Worm (Caenorhabditis elegans) whole organism, L3 larva: ENCODE data around the gene T14G12.6.

ENCODE experiments used
- R02D3.7 ChIP-seq: fragments of 150-350 bp; optimal IDR thresholded peaks from 2 replicates; lab custom pipeline; 2014; ENCODE audit warnings: missing biosample characterization, missing genetic modification characterization
- ZK546.5 ChIP-seq: sonication (generic microtip); optimal IDR thresholded peaks from 2 replicates; lab custom pipeline; 2017; ENCODE audit warnings: missing biosample characterization, missing genetic modification characterization
- aly-2 ChIP-seq: fragments of 150-350 bp; optimal IDR thresholded peaks from 2 replicates; lab custom pipeline; 2014; ENCODE audit warnings: missing biosample characterization, missing genetic modification characterization
- ama-1 ChIP-seq: fragments of 150-350 bp; optimal IDR thresholded peaks from 2 replicates; lab custom pipeline; 2018
- ceh-16 ChIP-seq: sonication (generic microtip); optimal IDR thresholded peaks from 2 replicates; lab custom pipeline; 2017; ENCODE audit warnings: missing biosample characterization, missing genetic modification characterization
- ceh-28 ChIP-seq: fragments of 150-350 bp; optimal IDR thresholded peaks from 2 replicates; lab custom pipeline; 2014; ENCODE audit warnings: missing biosample characterization, missing genetic modification reagents, missing genetic modification characterization
- ceh-82 ChIP-seq: fragments of 150-350 bp; optimal IDR thresholded peaks from 2 replicates; lab custom pipeline; 2014; ENCODE audit warnings: missing biosample characterization, missing genetic modification characterization
- ceh-9 ChIP-seq: sonication (generic microtip); optimal IDR thresholded peaks from 2 replicates; lab custom pipeline; 2018; ENCODE audit warnings: missing biosample characterization, missing genetic modification characterization
- egl-5 ChIP-seq: fragments of 150-350 bp; optimal IDR thresholded peaks from 2 replicates; lab custom pipeline; 2017; ENCODE audit warnings: missing biosample characterization, missing genetic modification reagents, missing genetic modification characterization, inconsistent platforms
- elt-1 ChIP-seq: fragments of 150-350 bp; optimal IDR thresholded peaks from 2 replicates; lab custom pipeline; 2014; ENCODE audit warnings: missing biosample characterization, missing genetic modification characterization
- elt-3 ChIP-seq, 3 experiments: fragments of 150-350 bp in 1 of 3; sonication (generic microtip) in 2 of 3; optimal IDR thresholded peaks; 2 replicates in 2 of 3; 4 replicates in 1 of 3; lab custom pipeline; 2014 to 2017; ENCODE audit warnings: missing biosample characterization in 3 of 3, missing genetic modification characterization in 3 of 3
- fkh-10 ChIP-seq: sonication (generic microtip); optimal IDR thresholded peaks from 2 replicates; lab custom pipeline; 2017; ENCODE audit warnings: missing biosample characterization, missing genetic modification reagents, missing genetic modification characterization
- fkh-2 ChIP-seq: fragments of 150-350 bp; optimal IDR thresholded peaks from 2 replicates; lab custom pipeline; 2014; ENCODE audit warnings: missing biosample characterization, missing genetic modification reagents, missing genetic modification characterization
- fos-1 ChIP-seq: fragments of 150-350 bp; optimal IDR thresholded peaks from 2 replicates; lab custom pipeline; 2014; ENCODE audit warnings: missing biosample characterization, missing genetic modification characterization
- hmg-11 ChIP-seq: sonication (generic microtip); optimal IDR thresholded peaks from 2 replicates; lab custom pipeline; 2016; ENCODE audit warnings: missing genetic modification characterization, missing compliant biosample characterization
- jun-1 ChIP-seq: fragments of 150-350 bp; optimal IDR thresholded peaks from 2 replicates; lab custom pipeline; 2014; ENCODE audit warnings: missing biosample characterization, missing genetic modification reagents, missing genetic modification characterization
- lin-39 ChIP-seq: fragments of 150-350 bp; optimal IDR thresholded peaks from 2 replicates; lab custom pipeline; 2018; ENCODE audit warnings: missing biosample characterization, missing genetic modification reagents, missing genetic modification characterization
- lsy-12 ChIP-seq: sonication (generic microtip); optimal IDR thresholded peaks from 2 replicates; lab custom pipeline; 2016; ENCODE audit warnings: mild to moderate bottlenecking, missing genetic modification characterization, missing compliant biosample characterization
- mml-1 ChIP-seq: fragments of 150-350 bp; sonication (generic microtip); optimal IDR thresholded peaks from 3 replicates; lab custom pipeline; 2014; ENCODE audit warnings: missing biosample characterization, missing genetic modification characterization
- nfya-1 ChIP-seq: sonication (generic microtip); optimal IDR thresholded peaks from 2 replicates; lab custom pipeline; 2017; ENCODE audit warnings: missing genetic modification characterization, mild to moderate bottlenecking, missing compliant biosample characterization, antibody characterized with exemption, moderate library complexity; ENCODE audit not compliant: insufficient read depth
- nhr-11 ChIP-seq: fragments of 150-350 bp; optimal IDR thresholded peaks from 2 replicates; lab custom pipeline; 2014; ENCODE audit warnings: missing biosample characterization, missing genetic modification characterization
- nhr-237 ChIP-seq: fragments of 150-350 bp; optimal IDR thresholded peaks from 2 replicates; lab custom pipeline; 2014; ENCODE audit warnings: missing biosample characterization, missing genetic modification characterization
- nhr-76 ChIP-seq: fragments of 150-350 bp; sonication (generic microtip); optimal IDR thresholded peaks from 5 replicates; lab custom pipeline; 2014; ENCODE audit warnings: missing biosample characterization, missing genetic modification characterization
- pqm-1 ChIP-seq: fragments of 150-350 bp; optimal IDR thresholded peaks from 2 replicates; lab custom pipeline; 2017; ENCODE audit warnings: missing biosample characterization, missing genetic modification characterization, inconsistent platforms
- skn-1 ChIP-seq: fragments of 150-350 bp; optimal IDR thresholded peaks from 2 replicates; lab custom pipeline; 2014; ENCODE audit warnings: missing biosample characterization, missing genetic modification characterization
- unc-39 ChIP-seq: sonication (generic microtip); optimal IDR thresholded peaks from 4 replicates; lab custom pipeline; 2017; ENCODE audit warnings: missing biosample characterization, missing genetic modification characterization
- zag-1 ChIP-seq: fragments of 150-350 bp; optimal IDR thresholded peaks from 2 replicates; lab custom pipeline; 2014; ENCODE audit warnings: missing biosample characterization, missing genetic modification characterization

Gene T14G12.6

DNA sequence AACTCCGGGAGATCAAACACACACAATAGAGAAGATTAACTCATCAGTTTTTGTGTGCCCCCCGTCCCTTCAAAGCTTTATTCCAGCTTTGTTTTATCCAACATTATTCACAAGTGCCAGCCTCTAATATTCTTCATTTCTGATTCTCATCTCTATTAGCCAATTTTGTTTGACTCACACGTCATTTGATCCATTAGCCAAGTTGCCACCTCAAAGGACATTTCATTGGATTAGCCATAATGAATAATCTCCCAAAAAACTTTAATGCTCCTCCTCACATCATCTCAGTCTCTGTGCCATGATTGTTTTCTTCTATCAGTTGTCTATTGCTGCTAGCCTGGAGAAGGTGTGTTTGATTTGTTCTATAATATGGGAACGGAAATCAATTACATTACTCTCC is 33.8 kb downstream of the T14G12.6 start:
- no peak for TF ChIP-seq nhr-237 (tag; lab: Kevin White, UChicago)
- no peak for TF ChIP-seq ceh-28 (tag; lab: Kevin White, UChicago)
- TF ChIP-seq ceh-82 (tag; lab: Kevin White, UChicago), result no peak
- TF ChIP-seq ZK546.5 (tag; lab: Kevin White, UChicago), result no peak
- no peak for TF ChIP-seq ceh-9 (tag; lab: Kevin White, UChicago)
- no peak for TF ChIP-seq zag-1 (tag; lab: Kevin White, UChicago)
- no peak for TF ChIP-seq R02D3.7
- no peak for TF ChIP-seq jun-1 (tag; lab: Kevin White, UChicago)
- TF ChIP-seq fos-1 (tag; lab: Kevin White, UChicago), result no peak

DNA sequence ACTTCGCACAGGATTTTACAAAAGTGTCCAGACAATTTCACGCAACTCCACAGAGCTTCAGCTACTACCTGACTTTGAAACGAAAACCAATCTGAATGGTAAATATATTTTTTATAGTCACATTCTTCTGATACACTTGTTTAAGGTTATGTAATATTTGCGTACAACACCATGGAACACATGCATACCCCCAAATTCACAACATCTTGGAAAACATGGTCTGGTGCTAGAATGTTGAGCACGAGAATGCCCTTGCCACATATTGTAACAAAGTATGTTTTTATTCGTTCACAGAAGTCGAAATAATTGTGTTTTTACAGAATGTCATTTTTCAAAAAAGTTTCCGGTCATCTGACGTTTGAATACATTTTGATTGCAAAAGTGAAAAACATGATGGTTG is 43.4 kb downstream of the T14G12.6 start:
- TF ChIP-seq lsy-12 (tag; lab: Kevin White, UChicago), result no peak
- no peak for TF ChIP-seq ceh-16
- no peak for TF ChIP-seq skn-1
- TF ChIP-seq ZK546.5 (tag; lab: Kevin White, UChicago), result no peak
- TF ChIP-seq mml-1 (tag; lab: Kevin White, UChicago), result no peak
- TF ChIP-seq aly-2, result no peak
- TF ChIP-seq pqm-1, result no peak
- no peak for TF ChIP-seq ama-1 (lab: Kevin White, UChicago)
- no peak for TF ChIP-seq fkh-2 (tag; lab: Kevin White, UChicago)
- no peak for TF ChIP-seq fos-1 (tag; lab: Kevin White, UChicago)
- no peak for TF ChIP-seq egl-5
- no peak for TF ChIP-seq ceh-9 (tag; lab: Kevin White, UChicago)
- TF ChIP-seq nhr-76 (tag; lab: Kevin White, UChicago), result no peak
- no peak for TF ChIP-seq ceh-82 (tag; lab: Kevin White, UChicago)
- no peak for TF ChIP-seq hmg-11 (tag; lab: Kevin White, UChicago)

DNA sequence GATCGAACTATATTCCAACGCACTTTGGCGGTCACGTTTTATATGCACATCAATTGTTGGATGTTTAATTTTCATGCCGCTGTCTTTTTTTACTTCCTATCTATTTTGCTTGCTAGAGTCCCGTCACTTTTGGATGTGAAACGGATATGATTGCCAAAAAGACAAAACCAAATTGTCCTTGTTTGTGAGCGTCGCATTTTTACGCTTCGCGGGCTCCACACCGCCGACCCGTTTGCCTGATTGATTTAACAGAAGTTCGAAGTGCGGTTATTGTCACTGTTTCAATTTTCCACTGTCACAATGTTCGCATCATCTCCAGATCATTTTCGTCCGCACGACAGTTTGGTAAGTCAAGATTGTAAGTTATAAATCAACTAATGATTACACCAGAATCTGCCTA is 44.4 kb downstream of the T14G12.6 start, which contains the start of gene C01C4.2:
TSS of gene C01C4.2 (plus strand) at position 301 of the 400 bp plus-strand sequence.
- TF ChIP-seq ceh-82 (tag; lab: Kevin White, UChicago) (no peak), fos-1 (tag; lab: Kevin White, UChicago) (no peak), unc-39 (no peak), aly-2 (no peak), lin-39 (tag; lab: Kevin White, UChicago) (no peak), ceh-9 (tag; lab: Kevin White, UChicago) (no peak), elt-3 (tag; optimal IDR thresholded peaks at IDR 0.05; lab: Kevin White, UChicago) (no peak)

DNA sequence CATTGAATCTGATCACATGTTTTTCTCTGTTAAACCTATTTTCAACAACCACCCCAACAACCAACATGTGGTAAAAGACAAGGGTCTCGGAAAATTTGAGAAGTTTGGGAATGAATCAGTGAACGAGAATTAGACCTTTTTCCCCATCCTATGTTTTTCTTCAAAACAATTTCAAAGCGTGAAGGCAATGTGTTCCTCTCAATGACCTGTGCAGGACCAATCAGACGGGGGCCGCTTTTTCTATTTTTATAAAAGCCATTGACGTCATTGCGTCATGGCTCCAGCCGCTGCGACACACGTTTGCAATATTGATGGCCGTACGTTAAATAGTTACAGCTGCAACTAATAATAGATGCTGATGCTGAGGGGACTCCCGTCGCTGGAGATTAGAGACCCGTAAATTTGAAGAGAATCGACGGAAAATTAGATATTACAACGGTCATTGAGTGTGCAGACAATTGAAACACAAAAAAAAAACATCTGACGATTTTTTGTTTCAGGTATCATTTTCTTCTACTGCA is 47.6 kb downstream of the T14G12.6 start:
- TF ChIP-seq lin-39 (tag; lab: Kevin White, UChicago) (peak; percentile 52), nfya-1 (tag; lab: Kevin White, UChicago) (peak; percentile 26), egl-5 (peak; percentile 38), ceh-16 (no peak)

DNA sequence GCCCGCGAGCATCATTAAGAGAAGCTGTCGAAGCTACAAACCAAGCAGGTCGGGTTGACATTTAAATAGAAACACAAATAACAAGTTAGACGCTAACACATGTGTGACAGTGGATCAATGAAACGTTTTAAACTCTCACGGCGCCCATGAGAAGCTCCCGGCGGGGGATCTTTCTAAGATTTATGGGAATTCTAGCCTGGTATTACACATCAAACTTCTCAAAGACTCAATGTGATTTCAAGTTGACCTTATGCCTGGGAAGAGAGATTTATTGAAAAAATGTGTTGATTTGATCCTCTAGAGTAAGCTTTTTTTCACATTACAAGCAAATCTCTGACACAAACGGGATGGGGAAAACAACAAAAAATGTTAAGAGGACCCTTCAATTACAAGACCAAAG is 49.5 kb downstream of the T14G12.6 start:
- TF ChIP-seq skn-1 (no peak), ceh-9 (tag; lab: Kevin White, UChicago) (no peak), unc-39 (no peak), fkh-2 (tag; lab: Kevin White, UChicago) (no peak), fkh-10 (no peak), ZK546.5 (tag; lab: Kevin White, UChicago) (no peak), ama-1 (lab: Kevin White, UChicago) (no peak), nhr-11 (tag; lab: Kevin White, UChicago) (no peak), ceh-82 (tag; lab: Kevin White, UChicago) (no peak), fos-1 (tag; lab: Kevin White, UChicago) (no peak), zag-1 (tag; lab: Kevin White, UChicago) (no peak), elt-1 (tag; lab: Kevin White, UChicago) (no peak), hmg-11 (tag; lab: Kevin White, UChicago) (no peak), lin-39 (tag; lab: Kevin White, UChicago) (no peak)
